Worm (Caenorhabditis elegans) whole organism, early embryonic: ENCODE measurements around the gene sra-4.

Source experiments
- B0310.2 ChIP-seq: sonication (generic microtip); optimal IDR thresholded peaks from 2 replicates; lab custom pipeline; 2016; ENCODE audit warnings: mild to moderate bottlenecking, missing genetic modification characterization, missing compliant biosample characterization
- F13C5.2 ChIP-seq: sonication (generic microtip); optimal IDR thresholded peaks from 2 replicates; lab custom pipeline; 2017; ENCODE audit warnings: mild to moderate bottlenecking, missing genetic modification characterization, inconsistent platforms, missing compliant biosample characterization
- aly-1 ChIP-seq: sonication (generic microtip); optimal IDR thresholded peaks from 2 replicates; lab custom pipeline; 2016; ENCODE audit warnings: missing genetic modification characterization, missing compliant biosample characterization
- ama-1 ChIP-seq: fragments of 150-350 bp; optimal IDR thresholded peaks from 2 replicates; lab custom pipeline; 2014
- ceh-13 ChIP-seq: fragments of 200-800 bp; sonication (Bioruptor generic); optimal IDR thresholded peaks from 2 replicates; lab custom pipeline; 2018; ENCODE audit warnings: mild to moderate bottlenecking, missing genetic modification characterization, missing compliant biosample characterization
- ceh-36 ChIP-seq: sonication (generic microtip); optimal IDR thresholded peaks from 2 replicates; lab custom pipeline; 2016; ENCODE audit warnings: missing genetic modification characterization, inconsistent platforms, missing compliant biosample characterization
- ets-7 ChIP-seq: sonication (generic microtip); optimal IDR thresholded peaks from 2 replicates; lab custom pipeline; 2016; ENCODE audit warnings: missing genotype, missing genetic modification characterization, missing compliant biosample characterization
- flt-1 ChIP-seq: fragments of 200-800 bp; sonication (Bioruptor generic); IDR thresholded peaks from 2 replicates; pipeline ENCODE4 v1.3.6; 2022; ENCODE audit warnings: missing genetic modification characterization, missing compliant biosample characterization
- hmbx-1 ChIP-seq: sonication (generic microtip); optimal IDR thresholded peaks from 2 replicates; lab custom pipeline; 2016; ENCODE audit warnings: mild to moderate bottlenecking, missing genetic modification characterization, missing compliant biosample characterization
- hmg-4 ChIP-seq: fragments of 200-800 bp; sonication (Bioruptor generic); optimal IDR thresholded peaks from 2 replicates; lab custom pipeline; 2018; ENCODE audit warnings: mild to moderate bottlenecking, missing genetic modification characterization, missing compliant biosample characterization
- hnd-1 ChIP-seq: sonication (generic microtip); optimal IDR thresholded peaks from 2 replicates; lab custom pipeline; 2016; ENCODE audit warnings: missing genetic modification characterization, missing compliant biosample characterization
- pes-1 ChIP-seq: fragments of 200-800 bp; sonication (Bioruptor generic); IDR thresholded peaks from 2 replicates; pipeline ENCODE4 v1.3.6; 2022; ENCODE audit warnings: missing genetic modification reagents, missing genetic modification characterization, missing compliant biosample characterization
- scrt-1 ChIP-seq: fragments of 200-800 bp; sonication (Bioruptor generic); IDR thresholded peaks from 2 replicates; pipeline ENCODE4 v1.3.6; 2022; ENCODE audit warnings: missing genetic modification characterization, missing compliant biosample characterization
- sea-1 ChIP-seq: fragments of 200-800 bp; sonication (Bioruptor generic); conservative IDR thresholded peaks from 2 replicates; pipeline ENCODE4 v1.3.6; 2022; ENCODE audit warnings: missing genetic modification characterization, missing compliant biosample characterization
- tbx-11 ChIP-seq: fragments of 200-800 bp; sonication (Bioruptor generic); IDR thresholded peaks from 2 replicates; pipeline ENCODE4 v1.3.6; 2022; ENCODE audit warnings: missing genetic modification characterization, missing compliant biosample characterization
- tbx-37 ChIP-seq: fragments of 200-800 bp; sonication (Bioruptor generic); conservative IDR thresholded peaks from 2 replicates; pipeline ENCODE4 v1.3.6; 2022; ENCODE audit warnings: missing genetic modification reagents, missing genetic modification characterization, missing compliant biosample characterization
- tra-4 ChIP-seq: sonication (generic microtip); optimal IDR thresholded peaks from 2 replicates; lab custom pipeline; 2017; ENCODE audit warnings: missing genetic modification characterization, missing compliant biosample characterization

Gene sra-4

DNA sequence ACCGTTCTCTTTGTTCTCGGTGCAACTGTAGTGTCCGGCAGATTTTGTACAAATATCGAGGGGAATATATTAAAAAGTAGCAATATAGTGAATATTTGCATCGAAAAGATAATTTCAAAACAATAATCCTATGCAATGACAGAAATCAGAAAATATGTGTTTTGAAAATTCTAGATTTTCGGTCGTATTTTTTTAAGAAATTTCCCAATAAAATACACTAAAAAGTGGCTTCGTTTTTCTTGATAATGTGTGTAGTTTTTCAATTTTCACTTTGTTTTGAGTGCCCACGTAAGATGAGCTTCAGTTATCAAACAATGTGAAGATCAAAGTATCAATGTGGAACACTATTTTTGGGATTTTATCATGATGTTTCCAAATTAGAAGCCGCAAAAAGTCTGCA is 25.8 kb downstream of the sra-4 start, which contains the start of gene gcy-1:
Gene gcy-1 (minus strand): TSS at position 101 of the 400 bp plus-strand sequence.
- TF ChIP-seq hmg-4 (GFP tag; lab: Kevin White, UChicago): no peak
- no peak for TF ChIP-seq tbx-11 (GFP tag; lab: Robert Waterston, UW)
- no peak for TF ChIP-seq ama-1
- no peak for TF ChIP-seq ceh-36
- no peak for TF ChIP-seq aly-1 (tag; lab: Kevin White, UChicago)
- TF ChIP-seq tbx-37: no peak
- no peak for TF ChIP-seq B0310.2
- TF ChIP-seq F13C5.2 (tag; lab: Kevin White, UChicago): no peak
- TF ChIP-seq hnd-1: no peak
- no peak for TF ChIP-seq pes-1 (GFP tag; lab: Robert Waterston, UW)
- TF ChIP-seq ets-7 (tag; lab: Kevin White, UChicago): no peak
- no peak for TF ChIP-seq sea-1 (GFP tag; lab: Robert Waterston, UW)
- TF ChIP-seq scrt-1 (GFP tag; lab: Robert Waterston, UW): no peak
- TF ChIP-seq tra-4 (tag; lab: Kevin White, UChicago): no peak

DNA sequence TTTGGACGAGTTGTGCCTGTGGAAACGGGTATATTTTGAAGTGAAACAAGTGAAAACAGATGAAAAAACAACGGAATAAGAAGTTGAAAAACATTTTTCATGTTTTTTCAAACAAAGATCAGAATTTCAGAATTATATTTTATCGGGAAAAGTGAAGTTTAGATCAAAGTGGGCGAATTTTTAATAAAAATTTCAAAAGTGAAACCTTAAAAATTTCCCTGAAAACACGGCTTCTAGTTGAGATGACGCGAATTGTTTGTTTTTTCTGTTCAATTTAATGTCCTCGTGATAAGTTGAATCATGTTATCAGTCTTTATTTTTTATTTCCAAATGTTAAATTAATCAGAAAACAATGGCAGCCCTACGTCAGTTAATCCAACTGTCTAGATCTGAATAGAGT is 35.5 kb downstream of the sra-4 start, which contains the start of gene gcy-3:
Gene gcy-3 (minus strand): TSS at position 101 of the 400 bp plus-strand sequence.
- TF ChIP-seq ceh-36: no peak
- TF ChIP-seq F13C5.2 (tag; lab: Kevin White, UChicago): no peak
- TF ChIP-seq ets-7 (tag; lab: Kevin White, UChicago): no peak
- TF ChIP-seq tbx-37: no peak
- no peak for TF ChIP-seq flt-1 (GFP tag; lab: Robert Waterston, UW)
- TF ChIP-seq hmg-4 (GFP tag; lab: Kevin White, UChicago): no peak
- TF ChIP-seq pes-1 (GFP tag; lab: Robert Waterston, UW): no peak
- no peak for TF ChIP-seq hmbx-1 (tag; lab: Kevin White, UChicago)
- TF ChIP-seq ceh-13 (GFP tag; lab: Kevin White, UChicago): no peak
- no peak for TF ChIP-seq scrt-1 (GFP tag; lab: Robert Waterston, UW)
- no peak for TF ChIP-seq tbx-11 (GFP tag; lab: Robert Waterston, UW)

DNA sequence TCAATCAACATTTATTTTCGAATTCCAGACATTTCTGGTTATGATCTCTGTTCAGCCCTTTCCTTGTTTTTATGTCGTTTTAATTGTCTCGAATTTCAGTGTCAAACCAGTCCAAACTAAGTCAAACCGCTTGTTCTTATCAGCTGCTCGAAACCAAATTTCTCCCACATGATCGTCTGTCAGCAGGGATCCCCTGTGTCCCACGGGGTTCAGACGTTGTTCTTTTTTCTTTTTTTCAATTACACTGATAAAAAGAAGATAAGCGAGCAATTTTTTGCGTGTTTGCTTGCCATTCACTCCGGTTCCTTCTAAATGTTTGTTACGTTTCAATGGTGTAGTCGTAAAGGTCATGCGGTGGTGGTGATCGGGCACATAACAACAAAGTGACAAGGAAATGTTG is 40.7 kb downstream of the sra-4 start:
- TF ChIP-seq F13C5.2 (tag; lab: Kevin White, UChicago) (no peak), tbx-11 (GFP tag; lab: Robert Waterston, UW) (no peak), flt-1 (GFP tag; lab: Robert Waterston, UW) (no peak), hmbx-1 (tag; lab: Kevin White, UChicago) (no peak), ceh-36 (no peak), tra-4 (tag; lab: Kevin White, UChicago) (no peak)

DNA sequence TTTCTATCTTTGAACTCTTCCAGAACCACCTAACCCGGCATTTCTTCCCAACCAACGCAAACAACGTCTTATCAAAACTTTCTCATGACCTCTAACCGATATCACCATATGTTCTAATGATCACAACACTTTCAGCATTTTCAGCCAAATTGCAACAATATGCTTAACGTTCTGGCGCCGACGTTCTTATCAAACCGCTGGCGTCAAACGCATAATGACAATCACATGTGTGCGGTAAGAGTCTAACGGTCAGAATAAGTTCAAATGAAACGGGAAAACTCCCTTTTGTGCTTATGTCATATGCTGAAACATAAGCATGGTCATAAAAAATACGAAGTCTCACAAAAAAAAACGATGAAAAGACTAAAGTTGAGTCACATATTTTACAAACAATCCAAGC is 41.8 kb downstream of the sra-4 start:
- no peak for TF ChIP-seq hmg-4 (GFP tag; lab: Kevin White, UChicago)
- no peak for TF ChIP-seq tbx-11 (GFP tag; lab: Robert Waterston, UW)
- TF ChIP-seq ceh-36: no peak
- TF ChIP-seq ceh-13 (GFP tag; lab: Kevin White, UChicago): no peak
- no peak for TF ChIP-seq ets-7 (tag; lab: Kevin White, UChicago)
- TF ChIP-seq hmbx-1 (tag; lab: Kevin White, UChicago): no peak
- TF ChIP-seq aly-1 (tag; lab: Kevin White, UChicago): no peak
- TF ChIP-seq scrt-1 (GFP tag; lab: Robert Waterston, UW): no peak
- no peak for TF ChIP-seq B0310.2
- TF ChIP-seq sea-1 (GFP tag; lab: Robert Waterston, UW): no peak
- no peak for TF ChIP-seq tbx-37
- TF ChIP-seq pes-1 (GFP tag; lab: Robert Waterston, UW): no peak
- TF ChIP-seq ama-1: no peak

DNA sequence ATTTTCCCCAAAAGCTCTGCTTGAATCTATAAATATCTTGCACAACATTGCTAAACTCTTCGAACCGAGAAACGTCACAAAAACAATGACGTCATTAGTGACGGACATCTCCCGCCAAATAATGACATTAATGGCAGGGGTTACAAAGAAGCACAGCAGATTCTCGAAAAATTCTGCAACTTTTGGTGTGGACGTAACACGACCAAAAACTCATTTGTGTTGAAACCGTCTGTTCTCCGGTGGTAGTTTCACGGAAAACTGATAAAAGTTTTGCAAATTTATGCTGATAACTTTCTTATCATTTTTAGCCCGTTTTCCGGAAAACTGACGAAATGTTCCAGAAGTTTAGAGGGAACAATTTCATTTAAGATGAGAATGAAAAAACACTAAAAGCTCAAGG is 44.1 kb downstream of the sra-4 start:
- TF ChIP-seq tbx-11 (GFP tag; lab: Robert Waterston, UW) (no peak), tbx-37 (no peak), F13C5.2 (tag; lab: Kevin White, UChicago) (no peak), ceh-36 (no peak)

DNA sequence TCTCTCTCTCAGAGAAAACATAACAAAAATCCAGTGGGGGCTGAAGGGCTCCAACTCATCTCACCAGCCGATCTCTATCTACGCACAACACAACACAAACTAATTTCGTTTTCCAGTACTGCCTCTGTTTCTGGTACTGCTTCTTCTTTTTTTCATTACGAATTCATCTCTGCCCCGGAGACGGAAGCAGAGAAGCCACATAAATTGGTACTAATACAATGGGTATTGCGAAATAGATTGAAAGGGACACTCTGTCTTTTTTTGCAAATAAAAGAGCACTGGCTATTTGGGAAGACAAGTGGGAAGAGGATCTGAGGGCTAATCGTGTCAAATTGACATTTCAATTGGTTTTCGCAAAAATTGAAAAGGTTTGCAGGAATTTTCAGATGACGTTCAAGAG is 45.4 kb downstream of the sra-4 start:
- no peak for TF ChIP-seq hnd-1

DNA sequence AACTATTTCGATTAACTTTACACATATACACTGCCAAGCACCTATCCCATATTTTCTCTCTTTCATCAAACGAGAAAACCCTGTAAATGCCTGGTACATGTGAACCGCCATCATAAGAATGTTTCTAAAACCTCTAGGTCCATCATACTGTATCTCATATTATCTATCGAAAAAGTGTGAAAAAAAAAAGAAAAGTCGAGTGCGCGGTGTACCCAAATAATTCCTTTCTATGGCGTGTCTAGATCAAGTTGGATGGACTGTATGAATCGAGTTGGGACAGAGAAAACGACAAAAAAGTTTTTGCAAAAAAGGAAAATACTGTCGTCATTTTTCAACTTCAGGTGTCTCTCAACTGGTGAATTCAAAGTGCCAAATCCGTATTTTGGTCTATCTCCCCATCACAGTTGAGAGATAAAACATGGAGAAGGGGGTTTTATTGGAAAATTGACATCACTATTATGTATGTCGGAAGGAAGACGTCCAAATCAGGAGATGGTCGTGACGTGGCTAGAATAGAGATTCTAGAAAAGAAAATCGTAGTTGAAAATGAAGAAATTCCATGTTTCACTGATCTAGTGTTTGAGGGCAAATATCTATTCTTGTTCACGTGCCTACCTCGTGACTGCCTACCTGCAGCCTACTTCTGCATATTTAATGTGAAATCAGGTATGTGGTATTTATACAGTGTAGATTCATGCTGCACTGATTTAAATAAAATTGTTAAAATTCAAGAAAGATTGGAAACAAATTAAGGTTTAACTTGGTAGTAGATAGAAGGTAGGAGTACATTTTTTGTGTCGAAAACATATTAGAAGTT is 49.2 kb downstream of the sra-4 start:
- TF ChIP-seq hmbx-1 (tag; lab: Kevin White, UChicago) (no peak), ama-1 (no peak), F13C5.2 (tag; lab: Kevin White, UChicago) (no peak), aly-1 (tag; lab: Kevin White, UChicago) (no peak), tbx-37 (no peak), ceh-13 (GFP tag; lab: Kevin White, UChicago) (no peak), B0310.2 (no peak), sea-1 (GFP tag; lab: Robert Waterston, UW) (no peak), pes-1 (GFP tag; lab: Robert Waterston, UW) (no peak), hmg-4 (GFP tag; lab: Kevin White, UChicago) (no peak), scrt-1 (GFP tag; lab: Robert Waterston, UW) (no peak), hnd-1 (no peak), ets-7 (tag; lab: Kevin White, UChicago) (no peak), ceh-36 (no peak), tbx-11 (GFP tag; lab: Robert Waterston, UW) (no peak), flt-1 (GFP tag; lab: Robert Waterston, UW) (no peak), tra-4 (tag; lab: Kevin White, UChicago) (no peak)
